Worm (Caenorhabditis elegans) whole organism, L4 larva: ENCODE data around the gene lst-4.

ENCODE experiments used
- D1046.2 ChIP-seq: fragments of 200-800 bp; sonication (Bioruptor generic); IDR thresholded peaks from 2 replicates; pipeline ENCODE4 v1.3.6; 2022; ENCODE audit warnings: missing genetic modification characterization, missing compliant biosample characterization
- F44E2.7 ChIP-seq: fragments of 200-800 bp; sonication (Bioruptor generic); IDR thresholded peaks from 2 replicates; pipeline ENCODE4 v2.1.2; 2022; ENCODE audit warnings: missing genetic modification characterization, missing compliant biosample characterization
- R02D3.7 ChIP-seq: fragments of 150-350 bp; sonication (generic microtip); optimal IDR thresholded peaks from 3 replicates; lab custom pipeline; 2014; ENCODE audit warnings: missing biosample characterization, missing genetic modification characterization
- ama-1 ChIP-seq: fragments of 150-350 bp; optimal IDR thresholded peaks from 2 replicates; lab custom pipeline; 2014; ENCODE audit warnings: inconsistent platforms, mixed read lengths
- dve-1 ChIP-seq: sonication (generic microtip); optimal IDR thresholded peaks from 2 replicates; lab custom pipeline; 2017; ENCODE audit warnings: antibody characterized with exemption, mild to moderate bottlenecking, missing genetic modification characterization, missing compliant biosample characterization; ENCODE audit not compliant: insufficient read depth
- fos-1 ChIP-seq: fragments of 150-350 bp; optimal IDR thresholded peaks from 2 replicates; lab custom pipeline; 2014; ENCODE audit warnings: missing biosample characterization, missing genetic modification characterization
- lin-29 ChIP-seq: fragments of 200-800 bp; sonication (Bioruptor generic); IDR thresholded peaks from 2 replicates; pipeline ENCODE4 v1.3.6; 2022; ENCODE audit warnings: missing genetic modification reagents, missing genetic modification characterization, missing compliant biosample characterization
- mdl-1 ChIP-seq, 2 experiments: fragments of 150-350 bp in 1 of 2; sonication (generic microtip) in 1 of 2; optimal IDR thresholded peaks; 2 replicates each; lab custom pipeline; 2014 to 2017; ENCODE audit warnings: missing biosample characterization in 2 of 2, missing genetic modification characterization in 2 of 2
- saeg-2 ChIP-seq: fragments of 200-800 bp; sonication (Bioruptor generic); IDR thresholded peaks from 2 replicates; pipeline ENCODE4 v1.3.6; 2022; ENCODE audit warnings: missing genetic modification reagents, missing genetic modification characterization, missing compliant biosample characterization
- sdz-12 ChIP-seq: fragments of 200-800 bp; sonication (Bioruptor generic); optimal IDR thresholded peaks from 2 replicates; lab custom pipeline; 2018; ENCODE audit warnings: mild to moderate bottlenecking, missing genetic modification characterization, missing compliant biosample characterization
- tra-1 ChIP-seq: fragments of 200-800 bp; sonication (Bioruptor generic); IDR thresholded peaks from 2 replicates; pipeline ENCODE4 v1.3.6; 2022; ENCODE audit warnings: missing genetic modification reagents, missing genetic modification characterization, missing compliant biosample characterization
- zag-1 ChIP-seq: fragments of 150-350 bp; optimal IDR thresholded peaks from 2 replicates; lab custom pipeline; 2014; ENCODE audit warnings: missing biosample characterization, missing genetic modification characterization

- no peak for TF ChIP-seq lin-29 (GFP tag; lab: Robert Waterston, UW)
- TF ChIP-seq tra-1 (GFP tag; lab: Robert Waterston, UW), result no peak
- TF ChIP-seq F44E2.7 (GFP tag; lab: Robert Waterston, UW), result no peak
- peak; percentile 39 for TF ChIP-seq dve-1 (tag; lab: Kevin White, UChicago)
- no peak for TF ChIP-seq fos-1 (tag; lab: Kevin White, UChicago)
- no peak for TF ChIP-seq R02D3.7 (tag; lab: Kevin White, UChicago)
- no peak for TF ChIP-seq saeg-2 (GFP tag; lab: Robert Waterston, UW)
- TF ChIP-seq mdl-1 (tag; optimal IDR thresholded peaks at IDR 0.05; lab: Kevin White, UChicago), result no peak
- TF ChIP-seq zag-1, result no peak
- TF ChIP-seq sdz-12 (GFP tag; lab: Kevin White, UChicago), result no peak
- no peak for TF ChIP-seq ama-1 (lab: Kevin White, UChicago)
- no peak for TF ChIP-seq D1046.2
Measured at ce11 chrIV:14103054-14103453, 33.4 kb upstream of the lst-4 start, which contains the start of gene F52B11.5.
